Worm (Caenorhabditis elegans): ENCODE measurements around the gene C16A11.5.

DNA sequence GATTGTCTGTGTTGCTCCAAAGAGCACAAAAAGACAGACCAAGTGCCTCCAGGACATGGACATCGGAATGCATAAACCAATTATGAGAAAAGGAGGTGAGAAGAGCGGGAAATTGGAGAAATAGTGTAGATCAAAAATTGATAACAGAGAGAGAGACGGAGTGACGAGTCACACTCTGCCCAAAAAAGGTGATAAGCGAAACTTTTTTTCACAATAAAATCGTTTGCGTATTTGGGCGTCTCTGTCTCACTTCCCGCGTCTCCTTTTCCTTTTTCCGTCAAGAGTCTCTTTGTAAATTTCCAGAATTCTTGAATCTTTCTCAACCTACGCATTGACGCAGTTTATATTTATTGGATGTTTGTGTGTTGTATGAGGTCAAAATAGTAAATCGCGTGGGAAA, 29.0 kb upstream of the C16A11.5 start, which contains the start of gene mth-2:
- TF ChIP-seq bed-3 (GFP tag; optimal IDR thresholded peaks at IDR 0.05) (no peak), ham-2 (GFP tag; optimal IDR thresholded peaks at IDR 0.05) (no peak), nhr-237 (tag; optimal IDR thresholded peaks at IDR 0.05) (no peak), hlh-1 (tag; optimal IDR thresholded peaks at IDR 0.05) (no peak), unc-62 (GFP tag; optimal IDR thresholded peaks at IDR 0.05) (no peak), snpc-4 (tag; optimal IDR thresholded peaks at IDR 0.05) (no peak), ceh-39 (tag; optimal IDR thresholded peaks at IDR 0.05) (no peak), mep-1 (tag; optimal IDR thresholded peaks at IDR 0.05) (no peak), pha-4 (tag; optimal IDR thresholded peaks at IDR 0.05) (no peak), nhr-28 (tag; optimal IDR thresholded peaks at IDR 0.05) (no peak)
